Worm (Caenorhabditis elegans) whole organism, mixed stage, embryonic: Measurements from ENCODE around the gene pdtf-1.

Source experiments
- M03D4.4 ChIP-seq: sonication (generic microtip); optimal IDR thresholded peaks from 2 replicates; lab custom pipeline; 2017; ENCODE audit warnings: mild to moderate bottlenecking, missing genetic modification characterization, missing compliant biosample characterization
- bed-3 ChIP-seq: fragments of 200-800 bp; sonication (Bioruptor generic); optimal IDR thresholded peaks from 3 replicates; lab custom pipeline; 2018; ENCODE audit warnings: mild to moderate bottlenecking, missing genetic modification characterization, moderate library complexity, missing compliant biosample characterization
- blmp-1 ChIP-seq: fragments of 150-350 bp; optimal IDR thresholded peaks from 2 replicates; lab custom pipeline; 2014; ENCODE audit warnings: missing biosample characterization, missing genetic modification characterization
- ceh-39 ChIP-seq: fragments of 150-350 bp; optimal IDR thresholded peaks from 2 replicates; lab custom pipeline; 2014; ENCODE audit warnings: missing biosample characterization, missing genetic modification characterization
- ceh-43 ChIP-seq: fragments of 200-800 bp; sonication (Bioruptor generic); optimal IDR thresholded peaks from 2 replicates; lab custom pipeline; 2018; ENCODE audit warnings: mild to moderate bottlenecking, missing genetic modification characterization, moderate library complexity, missing compliant biosample characterization
- ceh-83 ChIP-seq: fragments of 200-800 bp; sonication (Bioruptor generic); optimal IDR thresholded peaks from 2 replicates; lab custom pipeline; 2018; ENCODE audit warnings: mild to moderate bottlenecking, missing genetic modification characterization, missing compliant biosample characterization
- ces-1 ChIP-seq: fragments of 150-350 bp; optimal IDR thresholded peaks from 2 replicates; lab custom pipeline; 2014; ENCODE audit warnings: missing biosample characterization, missing genetic modification reagents, missing genetic modification characterization
- cnd-1 ChIP-seq: fragments of 200-800 bp; sonication (Bioruptor generic); optimal IDR thresholded peaks from 2 replicates; lab custom pipeline; 2018; ENCODE audit warnings: mild to moderate bottlenecking, missing genetic modification characterization, missing compliant biosample characterization
- drap-1 ChIP-seq: fragments of 200-800 bp; sonication (Bioruptor generic); optimal IDR thresholded peaks from 3 replicates; lab custom pipeline; 2018; ENCODE audit warnings: mild to moderate bottlenecking, missing genetic modification characterization, missing compliant biosample characterization
- elt-1 ChIP-seq: sonication (generic microtip); optimal IDR thresholded peaks from 2 replicates; lab custom pipeline; 2017; ENCODE audit warnings: missing genetic modification characterization, mild to moderate bottlenecking, missing compliant biosample characterization, antibody characterized with exemption, moderate library complexity, borderline replicate concordance; ENCODE audit not compliant: insufficient read depth
- elt-3 ChIP-seq: fragments of 150-350 bp; optimal IDR thresholded peaks from 2 replicates; lab custom pipeline; 2014; ENCODE audit warnings: missing biosample characterization, missing genetic modification characterization
- flh-1 ChIP-seq: fragments of 200-800 bp; sonication (Bioruptor generic); optimal IDR thresholded peaks from 2 replicates; lab custom pipeline; 2018; ENCODE audit warnings: mild to moderate bottlenecking, missing genetic modification characterization, moderate library complexity, missing compliant biosample characterization
- ham-2 ChIP-seq: fragments of 200-800 bp; sonication (Bioruptor generic); optimal IDR thresholded peaks from 2 replicates; lab custom pipeline; 2018; ENCODE audit warnings: mild to moderate bottlenecking, missing genetic modification characterization, missing compliant biosample characterization
- hlh-1 ChIP-seq: fragments of 150-350 bp; optimal IDR thresholded peaks from 2 replicates; lab custom pipeline; 2014; ENCODE audit warnings: missing biosample characterization, missing genetic modification reagents, missing genetic modification characterization
- lin-32 ChIP-seq: fragments of 200-800 bp; sonication (Bioruptor generic); optimal IDR thresholded peaks from 2 replicates; lab custom pipeline; 2018; ENCODE audit warnings: mild to moderate bottlenecking, missing genetic modification characterization, missing compliant biosample characterization
- lsy-2 ChIP-seq: fragments of 150-350 bp; optimal IDR thresholded peaks from 2 replicates; lab custom pipeline; 2014; ENCODE audit warnings: missing biosample characterization, missing genetic modification characterization
- mab-5 ChIP-seq: fragments of 150-350 bp; optimal IDR thresholded peaks from 2 replicates; lab custom pipeline; 2014; ENCODE audit warnings: missing biosample characterization, missing genetic modification characterization
- mep-1 ChIP-seq: fragments of 150-350 bp; optimal IDR thresholded peaks from 2 replicates; lab custom pipeline; 2017; ENCODE audit warnings: missing biosample characterization, missing genetic modification reagents, missing genetic modification characterization, inconsistent platforms
- nhr-12 ChIP-seq: fragments of 150-350 bp; optimal IDR thresholded peaks from 2 replicates; lab custom pipeline; 2014; ENCODE audit warnings: missing biosample characterization, missing genetic modification characterization
- nhr-2 ChIP-seq: fragments of 150-350 bp; optimal IDR thresholded peaks from 2 replicates; lab custom pipeline; 2014; ENCODE audit warnings: missing biosample characterization, missing genetic modification characterization
- nhr-237 ChIP-seq: fragments of 150-350 bp; optimal IDR thresholded peaks from 2 replicates; lab custom pipeline; 2014; ENCODE audit warnings: missing biosample characterization, missing genetic modification characterization
- nhr-28 ChIP-seq: fragments of 150-350 bp; optimal IDR thresholded peaks from 2 replicates; lab custom pipeline; 2014; ENCODE audit warnings: missing biosample characterization, missing genetic modification characterization
- pha-4 ChIP-seq: fragments of 150-350 bp; optimal IDR thresholded peaks from 2 replicates; lab custom pipeline; 2018; ENCODE audit warnings: missing biosample characterization, missing genetic modification reagents, missing genetic modification characterization
- sem-2 ChIP-seq: fragments of 200-800 bp; sonication (Bioruptor generic); optimal IDR thresholded peaks from 2 replicates; lab custom pipeline; 2018; ENCODE audit warnings: mild to moderate bottlenecking, missing genetic modification characterization, missing compliant biosample characterization
- snpc-4 ChIP-seq: fragments of 150-350 bp; optimal IDR thresholded peaks from 2 replicates; lab custom pipeline; 2014; ENCODE audit warnings: missing biosample characterization, missing genetic modification characterization
- sptf-1 ChIP-seq: sonication (generic microtip); optimal IDR thresholded peaks from 2 replicates; lab custom pipeline; 2017; ENCODE audit warnings: mild to moderate bottlenecking, missing genetic modification characterization, moderate library complexity, missing compliant biosample characterization
- unc-120 ChIP-seq: sonication (generic microtip); optimal IDR thresholded peaks from 2 replicates; lab custom pipeline; 2017; ENCODE audit warnings: missing genetic modification characterization, missing compliant biosample characterization; ENCODE audit not compliant: poor library complexity, severe bottlenecking
- unc-62 ChIP-seq: fragments of 150-350 bp; optimal IDR thresholded peaks from 2 replicates; lab custom pipeline; 2014; ENCODE audit warnings: missing biosample characterization, missing genetic modification reagents, missing genetic modification characterization
- zip-8 ChIP-seq: fragments of 150-350 bp; optimal IDR thresholded peaks from 2 replicates; lab custom pipeline; 2014; ENCODE audit warnings: missing biosample characterization, missing genetic modification characterization
- ztf-11 ChIP-seq: fragments of 150-350 bp; optimal IDR thresholded peaks from 2 replicates; lab custom pipeline; 2014; ENCODE audit warnings: missing biosample characterization, missing genetic modification characterization

Gene pdtf-1

ce11 chrIV:8464187-8464586, 31.3 kb downstream of the pdtf-1 start:
- no peak for TF ChIP-seq nhr-28 (tag; lab: Kevin White, UChicago)
- TF ChIP-seq nhr-12 (tag; lab: Kevin White, UChicago), result no peak
- no peak for TF ChIP-seq unc-120 (tag; lab: Kevin White, UChicago)
- TF ChIP-seq ham-2 (GFP tag; lab: Kevin White, UChicago), result no peak
- TF ChIP-seq M03D4.4, result no peak
- no peak for TF ChIP-seq mep-1 (tag; lab: Kevin White, UChicago)
- no peak for TF ChIP-seq bed-3 (GFP tag; lab: Kevin White, UChicago)
- TF ChIP-seq nhr-237 (tag; lab: Kevin White, UChicago), result no peak
- TF ChIP-seq ceh-83 (GFP tag; lab: Kevin White, UChicago), result no peak
- TF ChIP-seq elt-1 (tag; lab: Kevin White, UChicago), result no peak
- TF ChIP-seq pha-4 (tag; lab: Kevin White, UChicago), result no peak
- no peak for TF ChIP-seq elt-3

DNA sequence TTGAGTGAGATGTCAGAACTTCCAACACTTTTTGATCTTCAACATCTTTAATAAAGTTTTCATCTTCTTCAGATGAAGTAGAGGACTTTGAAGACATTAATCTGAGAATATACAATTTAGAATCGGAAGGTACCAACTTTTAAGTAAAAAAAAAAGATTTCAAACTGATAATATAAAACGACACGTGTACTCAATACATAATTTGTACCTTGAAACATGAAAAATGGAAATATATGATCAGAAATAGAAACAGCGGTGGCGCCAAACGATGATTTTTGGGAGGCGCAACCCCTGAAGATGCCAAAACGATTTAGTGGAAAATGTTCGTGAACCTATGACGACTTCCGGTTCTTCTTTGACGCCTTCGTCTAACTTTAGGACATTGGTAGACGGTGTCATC, 39.7 kb downstream of the pdtf-1 start, which contains the start of gene oat-1:
Gene oat-1 (minus strand): TSS at position 101 of the 400 bp plus-strand sequence.
- TF ChIP-seq snpc-4 (tag; lab: Kevin White, UChicago) (no peak), unc-120 (tag; lab: Kevin White, UChicago) (no peak), sptf-1 (tag; lab: Kevin White, UChicago) (no peak), ztf-11 (tag; lab: Kevin White, UChicago) (no peak), blmp-1 (no peak), nhr-28 (tag; lab: Kevin White, UChicago) (no peak), lsy-2 (tag; lab: Kevin White, UChicago) (no peak), ces-1 (GFP tag; lab: Kevin White, UChicago) (no peak), elt-3 (no peak), ceh-39 (tag; lab: Kevin White, UChicago) (no peak), zip-8 (no peak), flh-1 (GFP tag; lab: Kevin White, UChicago) (no peak), lin-32 (GFP tag; lab: Kevin White, UChicago) (no peak), elt-1 (tag; lab: Kevin White, UChicago) (no peak), ceh-83 (GFP tag; lab: Kevin White, UChicago) (no peak), pha-4 (tag; lab: Kevin White, UChicago) (no peak), nhr-237 (tag; lab: Kevin White, UChicago) (no peak)

- TF ChIP-seq flh-1 (GFP tag; lab: Kevin White, UChicago), result no peak
- TF ChIP-seq, all 35 proteins: peak for 0
Measured at ce11 chrIV:8473756-8474155, 40.9 kb downstream of the pdtf-1 start, which contains the start of gene C28C12.11. TSS of gene C28C12.11 (plus strand) at chrIV:8474056.

ce11 chrIV:8475030-8475679, 42.3 kb downstream of the pdtf-1 start:
- TF ChIP-seq ces-1 (GFP tag; lab: Kevin White, UChicago), result no peak
- no peak for TF ChIP-seq ceh-43 (GFP tag; lab: Kevin White, UChicago)
- no peak for TF ChIP-seq snpc-4 (tag; lab: Kevin White, UChicago)
- TF ChIP-seq ceh-83 (GFP tag; lab: Kevin White, UChicago), result no peak
- TF ChIP-seq mab-5 (tag; lab: Kevin White, UChicago), result no peak
- TF ChIP-seq nhr-28 (tag; lab: Kevin White, UChicago), result no peak
- no peak for TF ChIP-seq mep-1 (tag; lab: Kevin White, UChicago)
- no peak for TF ChIP-seq nhr-2 (tag; lab: Kevin White, UChicago)
- TF ChIP-seq M03D4.4, result no peak
- no peak for TF ChIP-seq nhr-237 (tag; lab: Kevin White, UChicago)
- no peak for TF ChIP-seq sptf-1 (tag; lab: Kevin White, UChicago)
- TF ChIP-seq unc-120 (tag; lab: Kevin White, UChicago), result no peak
- no peak for TF ChIP-seq drap-1 (GFP tag; lab: Kevin White, UChicago)
- TF ChIP-seq nhr-12 (tag; lab: Kevin White, UChicago), result no peak
- no peak for TF ChIP-seq unc-62 (GFP tag; lab: Kevin White, UChicago)
- no peak for TF ChIP-seq cnd-1 (tag; lab: Kevin White, UChicago)
- no peak for TF ChIP-seq flh-1 (GFP tag; lab: Kevin White, UChicago)
- TF ChIP-seq sem-2, result no peak

DNA sequence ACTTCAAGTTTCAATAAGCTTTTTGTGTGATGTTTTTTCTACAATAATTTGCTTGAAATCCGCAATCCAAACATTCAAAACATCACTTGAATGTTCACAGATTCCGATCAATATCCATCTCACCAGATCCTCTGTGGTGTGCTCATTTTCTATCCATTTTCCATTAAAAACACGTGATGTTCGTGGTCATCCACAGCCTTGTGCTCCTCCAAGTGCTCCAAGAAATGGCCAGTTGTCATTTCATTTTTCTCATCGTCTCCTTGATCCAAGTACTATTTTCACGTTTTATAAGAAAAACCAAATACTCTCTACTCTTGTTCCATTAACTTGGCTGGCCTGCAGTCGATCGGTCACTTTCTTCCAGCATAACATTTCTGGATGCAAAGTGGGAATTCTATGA, 43.3 kb downstream of the pdtf-1 start:
- TF ChIP-seq sptf-1 (tag; lab: Kevin White, UChicago) (no peak), hlh-1 (tag; lab: Kevin White, UChicago) (peak; percentile 79)
